Worm (Caenorhabditis elegans) whole organism, L2 larva: ENCODE measurements around the gene Y75B12B.3.

ENCODE experiments used
- C34F6.9 ChIP-seq: fragments of 150-350 bp; optimal IDR thresholded peaks from 2 replicates; lab custom pipeline; 2014; ENCODE audit warnings: missing biosample characterization, missing genetic modification characterization
- Y55F3AM.14 ChIP-seq: fragments of 200-800 bp; sonication (Bioruptor generic); optimal IDR thresholded peaks from 2 replicates; lab custom pipeline; 2018; ENCODE audit warnings: mild to moderate bottlenecking, missing genetic modification characterization, missing compliant biosample characterization
- aly-2 ChIP-seq: fragments of 150-350 bp; optimal IDR thresholded peaks from 2 replicates; lab custom pipeline; 2014; ENCODE audit warnings: missing biosample characterization, missing genetic modification characterization
- ama-1 ChIP-seq: fragments of 150-350 bp; optimal IDR thresholded peaks from 2 replicates; lab custom pipeline; 2018; ENCODE audit warnings: inconsistent platforms
- blmp-1 ChIP-seq: sonication (generic microtip); optimal IDR thresholded peaks from 2 replicates; lab custom pipeline; 2017; ENCODE audit warnings: missing genetic modification characterization, mild to moderate bottlenecking, missing compliant biosample characterization, antibody characterized with exemption, moderate library complexity; ENCODE audit not compliant: insufficient read depth
- crh-2 ChIP-seq: sonication (generic microtip); optimal IDR thresholded peaks from 2 replicates; lab custom pipeline; 2017; ENCODE audit warnings: missing biosample characterization, missing genetic modification characterization
- dmd-4 ChIP-seq: sonication (generic microtip); optimal IDR thresholded peaks from 2 replicates; lab custom pipeline; 2017; ENCODE audit warnings: missing biosample characterization, missing genetic modification characterization
- egl-27 ChIP-seq: sonication (generic microtip); optimal IDR thresholded peaks from 3 replicates; lab custom pipeline; 2017; ENCODE audit warnings: missing biosample characterization, missing genetic modification reagents, missing genetic modification characterization
- elt-1 ChIP-seq: fragments of 150-350 bp; optimal IDR thresholded peaks from 2 replicates; lab custom pipeline; 2014; ENCODE audit warnings: missing biosample characterization, missing genetic modification characterization
- elt-3 ChIP-seq: sonication (generic microtip); optimal IDR thresholded peaks from 2 replicates; lab custom pipeline; 2017; ENCODE audit warnings: missing biosample characterization, missing genetic modification characterization
- fos-1 ChIP-seq: fragments of 150-350 bp; optimal IDR thresholded peaks from 2 replicates; lab custom pipeline; 2014; ENCODE audit warnings: missing biosample characterization, missing genetic modification characterization
- gmeb-1 ChIP-seq: fragments of 150-350 bp; optimal IDR thresholded peaks from 2 replicates; lab custom pipeline; 2014; ENCODE audit warnings: missing biosample characterization, missing genetic modification characterization
- lin-13 ChIP-seq: fragments of 150-350 bp; optimal IDR thresholded peaks from 2 replicates; lab custom pipeline; 2014; ENCODE audit warnings: missing biosample characterization, missing genetic modification reagents, missing genetic modification characterization
- lin-39 ChIP-seq: fragments of 150-350 bp; optimal IDR thresholded peaks from 2 replicates; lab custom pipeline; 2014; ENCODE audit warnings: missing biosample characterization, missing genetic modification reagents, missing genetic modification characterization
- mab-5 ChIP-seq: fragments of 150-350 bp; optimal IDR thresholded peaks from 2 replicates; lab custom pipeline; 2014; ENCODE audit warnings: missing biosample characterization, missing genetic modification characterization
- mbf-1 ChIP-seq: sonication (generic microtip); optimal IDR thresholded peaks from 2 replicates; lab custom pipeline; 2017; ENCODE audit warnings: missing biosample characterization, missing genetic modification characterization
- mdl-1 ChIP-seq, 2 experiments: fragments of 150-350 bp in 1 of 2; sonication (generic microtip) in 1 of 2; optimal IDR thresholded peaks; 2 replicates each; lab custom pipeline; 2017; ENCODE audit warnings: missing biosample characterization in 2 of 2, missing genetic modification characterization in 2 of 2
- nhr-11 ChIP-seq: fragments of 150-350 bp; optimal IDR thresholded peaks from 2 replicates; lab custom pipeline; 2014; ENCODE audit warnings: missing biosample characterization, missing genetic modification characterization
- nhr-12 ChIP-seq: fragments of 150-350 bp; optimal IDR thresholded peaks from 2 replicates; lab custom pipeline; 2014; ENCODE audit warnings: missing biosample characterization, missing genetic modification characterization
- nhr-129 ChIP-seq: fragments of 150-350 bp; optimal IDR thresholded peaks from 2 replicates; lab custom pipeline; 2014; ENCODE audit warnings: missing biosample characterization, missing genetic modification characterization
- nhr-21 ChIP-seq: fragments of 150-350 bp; optimal IDR thresholded peaks from 2 replicates; lab custom pipeline; 2014; ENCODE audit warnings: missing biosample characterization, missing genetic modification characterization
- nhr-237 ChIP-seq: fragments of 150-350 bp; optimal IDR thresholded peaks from 2 replicates; lab custom pipeline; 2014; ENCODE audit warnings: missing biosample characterization, missing genetic modification characterization
- nhr-25 ChIP-seq: fragments of 150-350 bp; sonication (generic microtip); optimal IDR thresholded peaks from 3 replicates; lab custom pipeline; 2014; ENCODE audit warnings: missing biosample characterization, missing genetic modification characterization
- skn-1 ChIP-seq: sonication (generic microtip); optimal IDR thresholded peaks from 2 replicates; lab custom pipeline; 2017; ENCODE audit warnings: missing biosample characterization, missing genetic modification characterization
- sma-9 ChIP-seq, 2 experiments: fragments of 150-350 bp in 1 of 2; sonication (generic microtip) in 1 of 2; optimal IDR thresholded peaks; 2 replicates each; lab custom pipeline; 2014 to 2016; ENCODE audit warnings: missing genetic modification characterization in 2 of 2, mild to moderate bottlenecking in 1 of 2, missing biosample characterization in 1 of 2, missing compliant biosample characterization in 1 of 2, missing genetic modification reagents in 1 of 2, moderate library complexity in 1 of 2
- snpc-4 ChIP-seq: fragments of 150-350 bp; optimal IDR thresholded peaks from 2 replicates; lab custom pipeline; 2014; ENCODE audit warnings: missing biosample characterization, missing genetic modification characterization
- zag-1 ChIP-seq: fragments of 150-350 bp; optimal IDR thresholded peaks from 2 replicates; lab custom pipeline; 2014; ENCODE audit warnings: missing biosample characterization, missing genetic modification characterization
- ztf-1 ChIP-seq: fragments of 200-800 bp; sonication (Bioruptor generic); conservative IDR thresholded peaks from 2 replicates; pipeline ENCODE4 v1.3.6; 2022; ENCODE audit warnings: missing genetic modification characterization, missing compliant biosample characterization

Gene Y75B12B.3

DNA sequence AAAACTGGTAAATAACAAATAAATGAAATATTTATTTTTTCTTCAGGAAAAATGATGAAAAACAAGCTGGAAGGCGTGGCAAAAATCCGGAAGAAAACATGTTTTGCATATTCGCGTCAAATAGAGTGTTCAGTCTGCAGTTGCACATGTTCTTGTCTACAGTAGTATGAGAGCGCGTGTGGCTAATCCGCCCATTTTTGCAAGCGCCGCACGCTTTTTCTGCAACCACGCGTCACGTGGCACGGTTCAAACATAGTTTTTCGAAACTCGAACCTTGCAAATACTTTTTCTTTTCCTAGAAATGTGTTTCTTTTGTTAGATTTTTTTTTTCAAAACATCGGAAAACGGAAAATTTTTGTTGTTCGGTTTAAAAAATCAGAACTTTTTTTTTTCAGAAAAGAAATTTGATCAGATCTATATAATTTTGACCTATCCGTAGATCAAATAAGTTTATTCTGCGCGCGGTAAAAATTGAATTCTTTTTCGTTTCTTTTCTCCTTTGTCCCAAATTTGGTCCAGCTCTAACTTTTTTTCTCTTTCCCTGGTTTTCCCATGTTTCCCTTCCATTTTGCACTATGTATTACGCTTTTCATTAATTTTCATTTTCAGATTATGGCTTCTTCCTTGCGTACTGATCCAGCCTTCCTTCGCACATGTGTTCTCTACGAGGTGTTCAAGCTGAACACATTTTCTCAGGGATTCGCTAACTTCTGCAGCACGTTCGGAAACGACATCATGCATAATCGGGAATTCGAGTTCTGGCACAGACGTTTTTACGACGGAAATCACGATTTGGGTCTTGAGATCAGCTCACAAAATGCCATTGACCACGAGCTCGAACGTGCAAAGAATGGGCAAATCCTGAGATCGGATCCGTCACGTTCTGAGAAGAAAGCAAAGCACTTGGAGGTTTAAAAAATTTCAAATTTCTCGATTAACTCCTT is 1.7 kb downstream of the Y75B12B.3 start, which contains the start of gene Y75B12B.1:
TSS of gene Y75B12B.1 (plus strand) at position 603 of the 944 bp plus-strand sequence.
- TF ChIP-seq mab-5 (tag; lab: Kevin White, UChicago) (no peak), mdl-1 (tag; optimal IDR thresholded peaks at IDR 0.05; lab: Kevin White, UChicago) (no peak), skn-1 (tag; lab: Kevin White, UChicago) (no peak), zag-1 (tag; lab: Kevin White, UChicago) (no peak), lin-13 (GFP tag; lab: Kevin White, UChicago) (no peak), nhr-25 (tag; lab: Kevin White, UChicago) (no peak), elt-1 (tag; lab: Kevin White, UChicago) (no peak), ama-1 (no peak)

- TF ChIP-seq fos-1, result peak; percentile 67
- TF ChIP-seq mbf-1 (tag; lab: Kevin White, UChicago), result no peak
Observed at ce11 chrV:15182407-15182806, 3.7 kb downstream of the Y75B12B.3 start, which contains the start of gene fbxa-84. Gene fbxa-84, plus strand, starts transcription at chrV:15182440.

DNA sequence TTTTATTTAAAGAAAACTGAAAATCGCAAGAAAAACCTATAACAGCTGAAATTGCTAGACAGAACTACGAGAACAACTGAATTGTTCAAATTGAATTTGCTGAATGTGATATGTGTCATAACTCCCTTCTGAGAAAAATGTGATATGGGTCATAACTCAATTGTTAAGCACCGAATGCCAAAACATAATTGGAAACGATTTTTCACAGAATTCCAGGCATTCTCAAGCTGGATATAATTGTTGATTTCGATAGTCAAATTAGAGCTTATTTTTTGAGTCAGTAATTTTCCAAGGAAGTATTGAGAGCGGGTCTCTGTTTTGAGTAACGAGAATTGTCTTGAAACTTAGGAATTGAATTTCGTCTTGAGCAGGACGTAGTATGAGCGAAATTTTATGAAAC is 4.2 kb downstream of the Y75B12B.3 start:
- TF ChIP-seq elt-3 (tag; lab: Kevin White, UChicago) (no peak), crh-2 (tag; lab: Kevin White, UChicago) (no peak), nhr-21 (tag; lab: Kevin White, UChicago) (peak; percentile 21), lin-39 (tag; lab: Kevin White, UChicago) (no peak), gmeb-1 (no peak)

DNA sequence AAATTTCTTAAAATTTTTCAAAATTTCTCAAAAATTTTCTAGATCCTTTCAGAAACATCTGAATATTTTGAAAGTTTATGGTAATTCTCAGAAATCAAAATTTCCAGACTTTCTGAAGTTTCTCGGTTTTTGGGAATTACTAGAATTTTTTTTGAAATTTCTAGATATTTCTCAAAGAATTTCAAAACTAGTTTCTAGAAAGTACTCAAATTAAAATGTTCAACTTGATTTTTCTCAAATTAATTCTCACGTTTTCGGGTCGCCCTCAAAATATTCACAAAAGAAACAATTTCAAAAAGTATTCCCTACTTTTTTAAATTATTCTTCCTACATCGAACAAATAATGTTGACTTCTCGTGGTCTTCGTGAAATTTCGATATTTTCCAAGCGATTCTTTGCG is 6.3 kb downstream of the Y75B12B.3 start, which contains the start of gene T09F5.10:
TSS of gene T09F5.10 (plus strand) at position 301 of the 400 bp plus-strand sequence.
- TF ChIP-seq aly-2 (tag; lab: Kevin White, UChicago) (no peak), fos-1 (no peak), snpc-4 (tag; lab: Kevin White, UChicago) (no peak), mbf-1 (tag; lab: Kevin White, UChicago) (no peak), nhr-12 (no peak), egl-27 (tag; lab: Kevin White, UChicago) (no peak), nhr-129 (tag; lab: Kevin White, UChicago) (no peak), ama-1 (no peak), dmd-4 (tag; lab: Kevin White, UChicago) (no peak), nhr-11 (tag; lab: Kevin White, UChicago) (no peak), lin-13 (GFP tag; lab: Kevin White, UChicago) (no peak), ztf-1 (GFP tag; lab: Robert Waterston, UW) (no peak), nhr-237 (tag; lab: Kevin White, UChicago) (no peak)

ce11 chrV:15175459-15175858 is 10.6 kb downstream of the Y75B12B.3 start, which contains the start of gene clec-47:
Gene clec-47, plus strand, starts transcription at chrV:15175759.
- TF ChIP-seq dmd-4 (tag; lab: Kevin White, UChicago) (no peak), mdl-1 (tag; optimal IDR thresholded peaks at IDR 0.05; lab: Kevin White, UChicago) (no peak), lin-39 (tag; lab: Kevin White, UChicago) (no peak), blmp-1 (no peak), C34F6.9 (tag; lab: Kevin White, UChicago) (no peak), skn-1 (tag; lab: Kevin White, UChicago) (no peak), Y55F3AM.14 (GFP tag; lab: Kevin White, UChicago) (no peak), aly-2 (tag; lab: Kevin White, UChicago) (no peak), sma-9 (GFP tag; optimal IDR thresholded peaks at IDR 0.05; lab: Kevin White, UChicago) (no peak), sma-9 (tag; optimal IDR thresholded peaks at IDR 0.05; lab: Kevin White, UChicago) (no peak)

DNA sequence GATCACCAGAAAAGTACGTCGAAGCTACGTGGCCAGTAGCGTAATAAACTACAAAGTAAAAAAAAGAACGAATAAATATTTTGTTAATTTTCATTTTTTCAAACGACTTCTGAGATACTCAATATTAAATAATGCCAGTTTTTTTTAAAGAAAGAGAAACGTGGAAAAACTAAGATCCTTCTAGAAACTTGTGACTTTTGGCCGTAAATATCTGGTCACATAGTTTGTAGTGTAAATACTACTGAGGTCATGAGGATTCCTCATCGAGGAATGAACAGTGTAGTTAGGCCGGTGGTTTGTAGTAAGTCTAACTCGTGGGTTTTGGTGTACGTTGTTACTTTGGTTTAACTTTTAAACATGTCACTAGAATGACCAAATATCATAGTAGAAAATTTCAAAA is 18.1 kb downstream of the Y75B12B.3 start:
- TF ChIP-seq nhr-129 (tag; lab: Kevin White, UChicago), result peak; percentile 13
